Fruit fly (Drosophila melanogaster): ENCODE measurements around the gene CG17726.

The CG17726 gene

DNA sequence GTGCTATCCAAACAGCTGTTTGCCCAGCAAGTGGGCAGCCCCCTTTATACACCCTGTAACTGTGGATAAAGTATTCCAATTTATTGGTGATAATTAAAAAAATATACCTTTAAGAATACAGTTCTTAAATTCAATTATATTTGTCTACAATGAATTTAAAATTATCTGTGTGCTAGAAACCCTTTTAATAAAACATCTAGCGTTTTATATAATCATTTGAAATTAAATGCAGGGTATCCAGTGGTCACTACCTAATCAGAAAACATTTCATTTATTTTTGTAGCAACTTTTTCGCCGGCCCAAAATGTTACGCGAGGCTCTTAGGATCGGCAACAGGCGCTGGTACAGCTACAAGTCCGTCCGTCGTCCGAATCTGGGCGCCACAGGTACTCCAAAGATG, at the start of gene CG17726 (continued):
- peak; percentile 86 for TF ChIP-seq Lhr (GFP tag; optimal IDR thresholded peaks at IDR 0.05)
- peak; percentile 94 for TF ChIP-seq CG4820 (GFP tag; optimal IDR thresholded peaks at IDR 0.05)
- TF ChIP-seq CG7928 (GFP tag; optimal IDR thresholded peaks at IDR 0.05), result peak; percentile 65
- no peak for TF ChIP-seq Lpt (GFP tag; optimal IDR thresholded peaks at IDR 0.05)
- TF ChIP-seq Kr (GFP tag; optimal IDR thresholded peaks at IDR 0.05), result no peak
- TF ChIP-seq tio (GFP tag; optimal IDR thresholded peaks at IDR 0.05), result no peak
- peak; percentile 91 for TF ChIP-seq CG1233 (GFP tag; optimal IDR thresholded peaks at IDR 0.05)
- peak; percentile 90 for TF ChIP-seq CG13123 (GFP tag; optimal IDR thresholded peaks at IDR 0.05)
- peak; percentile 99 for TF ChIP-seq so (GFP tag; IDR thresholded peaks at IDR 0.05)
- peak; percentile 91 for TF ChIP-seq HHEX (GFP tag; optimal IDR thresholded peaks at IDR 0.05)
- peak; percentile 97 for TF ChIP-seq CG7372 (GFP tag; IDR thresholded peaks at IDR 0.05)
- TF ChIP-seq nmo (GFP tag; optimal IDR thresholded peaks at IDR 0.05), result peak; percentile 99
- peak; percentile 69 for TF ChIP-seq gcm2 (GFP tag; optimal IDR thresholded peaks at IDR 0.05)
- TF ChIP-seq CG9876 (GFP tag; optimal IDR thresholded peaks at IDR 0.05), result peak; percentile 52
- peak; percentile 93 for TF ChIP-seq sqz (GFP tag; optimal IDR thresholded peaks at IDR 0.05)
- peak; percentile 20; the same call in 1 of the 2 replicates for TF ChIP-seq Dref (GFP tag; IDR thresholded peaks at IDR 0.05)
- TF ChIP-seq CG11560 (tag; IDR thresholded peaks at IDR 0.05), result peak; percentile 88
- TF ChIP-seq en (GFP tag; optimal IDR thresholded peaks at IDR 0.05), result peak; percentile 68
- TF ChIP-seq pita (GFP tag; optimal IDR thresholded peaks at IDR 0.05), result no peak
- TF ChIP-seq Xrp1 (GFP tag; IDR thresholded peaks at IDR 0.05), result peak; percentile 99
- peak; percentile 99 for TF ChIP-seq chm (GFP tag; IDR thresholded peaks at IDR 0.05)
- no peak for TF ChIP-seq h (optimal IDR thresholded peaks at IDR 0.05)
- TF ChIP-seq ab (GFP tag; optimal IDR thresholded peaks at IDR 0.05), result peak; percentile 27
- TF ChIP-seq fd96Cb (tag; optimal IDR thresholded peaks at IDR 0.05), result peak; percentile 97
- peak; percentile 56 for TF ChIP-seq p53 (GFP tag; optimal IDR thresholded peaks at IDR 0.05)
- peak; percentile 87 for TF ChIP-seq pho (GFP tag; optimal IDR thresholded peaks at IDR 0.05)
- TF ChIP-seq CG18599 (GFP tag; optimal IDR thresholded peaks at IDR 0.05), result no peak
- TF ChIP-seq NC2β (GFP tag; optimal IDR thresholded peaks at IDR 0.05), result peak; percentile 76
- no peak for TF ChIP-seq Hr78 (GFP tag; optimal IDR thresholded peaks at IDR 0.05)

dm6 chr3R:11177579-11177978, 49.0 kb upstream of the CG17726 start:
- TF ChIP-seq wor (GFP tag; IDR thresholded peaks at IDR 0.05) (no peak), CG16813 (GFP tag; IDR thresholded peaks at IDR 0.05; ENCODE audit: partially characterized antibody) (no peak), CG30431 (GFP tag; optimal IDR thresholded peaks at IDR 0.05) (no peak), Opbp (GFP tag; IDR thresholded peaks at IDR 0.05; ENCODE audit: partially characterized antibody) (no peak), CG3281 (GFP tag; optimal IDR thresholded peaks at IDR 0.05) (no peak), trh (GFP tag; optimal IDR thresholded peaks at IDR 0.05) (no peak), Tbp (GFP tag; optimal IDR thresholded peaks at IDR 0.05) (no peak), Dad (GFP tag; optimal IDR thresholded peaks at IDR 0.05) (no peak), Antp (GFP tag; optimal IDR thresholded peaks at IDR 0.05) (no peak), sd (tag; optimal IDR thresholded peaks at IDR 0.05) (peak; percentile 68), Bteb2 (GFP tag; optimal IDR thresholded peaks at IDR 0.05) (no peak), CG8944 (GFP tag; optimal IDR thresholded peaks at IDR 0.05) (no peak), CG4328 (GFP tag; optimal IDR thresholded peaks at IDR 0.05) (no peak), CG31441 (GFP tag; IDR thresholded peaks at IDR 0.05) (no peak), Sry-δ (GFP tag; optimal IDR thresholded peaks at IDR 0.05) (no peak), CG10431 (GFP tag; optimal IDR thresholded peaks at IDR 0.05) (no peak), hth (optimal IDR thresholded peaks at IDR 0.05) (no peak), mirr (GFP tag; optimal IDR thresholded peaks at IDR 0.05) (peak; percentile 84), CG15073 (GFP tag; optimal IDR thresholded peaks at IDR 0.05) (no peak), Elba2 (GFP tag; optimal IDR thresholded peaks at IDR 0.05) (no peak), otp (GFP tag; IDR thresholded peaks at IDR 0.05) (no peak), hkb (optimal IDR thresholded peaks at IDR 0.05) (no peak), hkb (GFP tag; IDR thresholded peaks at IDR 0.05) (no peak), CG15696 (tag; optimal IDR thresholded peaks at IDR 0.05) (no peak), GATAe (GFP tag; conservative IDR thresholded peaks at IDR 0.05) (peak; percentile 60), kah (GFP tag; optimal IDR thresholded peaks at IDR 0.05) (no peak)

Data from whole organism, embryonic.